Fruit fly (Drosophila melanogaster) whole organism, embryonic: Measurements from ENCODE around the gene frj.

Source experiments
- Antp ChIP-seq: fragments of 200-800 bp; sonication (Bioruptor generic); optimal IDR thresholded peaks from 3 replicates; lab custom pipeline; 2016; ENCODE audit warnings: missing biosample characterization, missing genetic modification characterization
- Awh ChIP-seq: fragments of 200-800 bp; sonication (Bioruptor generic); IDR thresholded peaks from 2 replicates; pipeline ENCODE4, ENCODE4 v1.3.6; 2022; ENCODE audit warnings: missing biosample characterization, missing genetic modification characterization
- B-H2 ChIP-seq: fragments of 200-800 bp; sonication (Bioruptor generic); optimal IDR thresholded peaks from 2 replicates; lab custom pipeline; 2018; ENCODE audit warnings: missing biosample characterization, mild to moderate bottlenecking, missing genetic modification characterization
- CG10209 ChIP-seq: fragments of 200-800 bp; sonication (Bioruptor generic); optimal IDR thresholded peaks from 3 replicates; lab custom pipeline; 2017; ENCODE audit warnings: missing biosample characterization, mild to moderate bottlenecking, missing genetic modification characterization, missing genetic modification reagents
- CG10267 ChIP-seq: fragments of 200-800 bp; sonication (Bioruptor generic); optimal IDR thresholded peaks from 2 replicates; lab custom pipeline; 2018; ENCODE audit warnings: missing biosample characterization, mild to moderate bottlenecking, missing genetic modification characterization, moderate library complexity
- CG10431 ChIP-seq: fragments of 200-800 bp; sonication (Bioruptor generic); optimal IDR thresholded peaks from 3 replicates; lab custom pipeline; 2018; ENCODE audit warnings: missing biosample characterization, mild to moderate bottlenecking, missing genetic modification characterization
- CG11723 ChIP-seq: fragments of 200-800 bp; sonication (Bioruptor generic); optimal IDR thresholded peaks from 2 replicates; lab custom pipeline; 2017; ENCODE audit warnings: missing biosample characterization, mild to moderate bottlenecking, missing genetic modification characterization
- CG12236 ChIP-seq: fragments of 200-800 bp; sonication (Bioruptor generic); optimal IDR thresholded peaks from 2 replicates; lab custom pipeline; 2016; ENCODE audit warnings: missing biosample characterization, missing genetic modification characterization
- CG13894 ChIP-seq: fragments of 200-800 bp; sonication (Bioruptor generic); optimal IDR thresholded peaks from 3 replicates; lab custom pipeline; 2018; ENCODE audit warnings: missing biosample characterization, mild to moderate bottlenecking, missing genetic modification characterization, moderate library complexity
- CG16779 ChIP-seq: fragments of 200-800 bp; sonication (Bioruptor generic); IDR thresholded peaks from 2 replicates; pipeline ENCODE4 v1.3.6; 2022; ENCODE audit warnings: missing biosample characterization, missing genetic modification characterization
- CG1832 ChIP-seq: fragments of 200-800 bp; sonication (Bioruptor generic); optimal IDR thresholded peaks from 2 replicates; lab custom pipeline; 2017; ENCODE audit warnings: missing biosample characterization, mild to moderate bottlenecking, missing genetic modification characterization, inconsistent platforms
- CG2129 ChIP-seq: fragments of 200-800 bp; sonication (Bioruptor generic); IDR thresholded peaks from 2 replicates; pipeline ENCODE4 v1.3.6; 2022; ENCODE audit warnings: missing biosample characterization, missing genetic modification characterization; ENCODE audit not compliant: partially characterized antibody
- CG3163 ChIP-seq: fragments of 200-800 bp; sonication (Bioruptor generic); optimal IDR thresholded peaks from 3 replicates; lab custom pipeline; 2016; ENCODE audit warnings: missing biosample characterization, missing genetic modification characterization
- CG33213 ChIP-seq: fragments of 200-800 bp; sonication (Bioruptor generic); optimal IDR thresholded peaks from 3 replicates; lab custom pipeline; 2016; ENCODE audit warnings: missing biosample characterization, missing genetic modification characterization
- CG33557 ChIP-seq: fragments of 200-800 bp; sonication (Bioruptor generic); optimal IDR thresholded peaks from 2 replicates; lab custom pipeline; 2019; ENCODE audit warnings: missing biosample characterization, mild to moderate bottlenecking, missing genetic modification characterization, moderate library complexity
- CG42726 ChIP-seq: fragments of 200-800 bp; sonication (Bioruptor generic); IDR thresholded peaks from 2 replicates; pipeline ENCODE4 v1.3.6; 2022; ENCODE audit warnings: missing biosample characterization, missing genetic modification characterization; ENCODE audit not compliant: partially characterized antibody
- CG6654 ChIP-seq: fragments of 200-800 bp; sonication (Bioruptor generic); optimal IDR thresholded peaks from 2 replicates; lab custom pipeline; 2017; ENCODE audit warnings: missing biosample characterization, mild to moderate bottlenecking, missing genetic modification characterization
- CG6765 ChIP-seq: fragments of 200-800 bp; sonication (Bioruptor generic); optimal IDR thresholded peaks from 3 replicates; lab custom pipeline; 2017; ENCODE audit warnings: missing biosample characterization, mild to moderate bottlenecking, missing genetic modification characterization
- CG6791 ChIP-seq: fragments of 200-800 bp; sonication (Bioruptor generic); IDR thresholded peaks from 3 replicates; pipeline ENCODE4 v1.3.6; 2022; ENCODE audit warnings: missing biosample characterization, missing genetic modification characterization; ENCODE audit not compliant: partially characterized antibody
- CG8089 ChIP-seq: fragments of 200-800 bp; sonication (Bioruptor generic); optimal IDR thresholded peaks from 3 replicates; lab custom pipeline; 2016; ENCODE audit warnings: missing biosample characterization, missing genetic modification characterization
- D19A ChIP-seq: fragments of 200-800 bp; optimal IDR thresholded peaks from 3 replicates; lab custom pipeline; 2019; ENCODE audit warnings: missing biosample characterization, mild to moderate bottlenecking, missing genetic modification characterization, moderate library complexity
- D19B ChIP-seq: fragments of 200-800 bp; sonication (Bioruptor generic); optimal IDR thresholded peaks from 2 replicates; lab custom pipeline; 2017; ENCODE audit warnings: missing biosample characterization, mild to moderate bottlenecking, missing genetic modification characterization
- Hr3 ChIP-seq: fragments of 200-800 bp; sonication (Bioruptor generic); optimal IDR thresholded peaks from 3 replicates; lab custom pipeline; 2016; ENCODE audit warnings: missing biosample characterization, missing genetic modification characterization
- Lim3 ChIP-seq: fragments of 200-800 bp; sonication (Bioruptor generic); IDR thresholded peaks from 2 replicates; pipeline ENCODE4 v1.3.6; 2022; ENCODE audit warnings: missing biosample characterization, missing genetic modification characterization
- Meics ChIP-seq: fragments of 200-800 bp; sonication (Bioruptor generic); optimal IDR thresholded peaks from 2 replicates; lab custom pipeline; 2017; ENCODE audit warnings: missing biosample characterization, mild to moderate bottlenecking, missing genetic modification characterization
- Side ChIP-seq: fragments of 200-800 bp; sonication (Bioruptor generic); optimal IDR thresholded peaks from 2 replicates; lab custom pipeline; 2016; ENCODE audit warnings: missing biosample characterization, missing genetic modification characterization
- Sin3A ChIP-seq: fragments of >200 bp; optimal IDR thresholded peaks from 2 replicates; lab custom pipeline; 2018
- TFAM ChIP-seq: fragments of 200-800 bp; sonication (Bioruptor generic); optimal IDR thresholded peaks from 2 replicates; lab custom pipeline; 2017; ENCODE audit warnings: missing biosample characterization, missing genetic modification characterization, inconsistent platforms
- chif ChIP-seq, 2 experiments: fragments of 200-800 bp; sonication (Bioruptor generic); optimal IDR thresholded peaks; 3 replicates each; lab custom pipeline; 2016; ENCODE audit warnings: missing biosample characterization in 2 of 2, missing genetic modification characterization in 2 of 2
- crol ChIP-seq: fragments of 200-800 bp; sonication (Bioruptor generic); IDR thresholded peaks from 2 replicates; pipeline ENCODE4 v1.3.6; 2022; ENCODE audit warnings: missing biosample characterization, missing genetic modification characterization
- crp ChIP-seq, 2 experiments: fragments of 200-800 bp; sonication (Bioruptor generic); optimal IDR thresholded peaks; 2 replicates in 1 of 2; 3 replicates in 1 of 2; lab custom pipeline; 2017; ENCODE audit warnings: missing biosample characterization in 2 of 2, missing genetic modification characterization in 2 of 2, mild to moderate bottlenecking in 1 of 2, moderate library complexity in 1 of 2
- en ChIP-seq: fragments of 200-800 bp; sonication (Bioruptor generic); optimal IDR thresholded peaks from 2 replicates; lab custom pipeline; 2016; ENCODE audit warnings: missing biosample characterization, missing genetic modification characterization
- fd3F ChIP-seq: fragments of 200-800 bp; sonication (Bioruptor generic); optimal IDR thresholded peaks from 2 replicates; lab custom pipeline; 2018; ENCODE audit warnings: missing biosample characterization, mild to moderate bottlenecking, missing genetic modification characterization, moderate library complexity
- hkb ChIP-seq, 2 experiments: fragments of 200-800 bp in 1 of 2; fragments of >200 bp in 1 of 2; sonication (Bioruptor generic) in 1 of 2; IDR thresholded peaks in 1 of 2; optimal IDR thresholded peaks in 1 of 2; 2 replicates each; pipeline versions ENCODE4 v1.3.6 to Lab custom; 2017 to 2022; ENCODE audit warnings: missing biosample characterization in 1 of 2, missing genetic modification characterization in 1 of 2
- jing ChIP-seq: fragments of 200-800 bp; sonication (Bioruptor generic); optimal IDR thresholded peaks from 2 replicates; lab custom pipeline; 2018; ENCODE audit warnings: missing biosample characterization, mild to moderate bottlenecking, missing genetic modification characterization
- lab ChIP-seq: fragments of 200-800 bp; sonication (Bioruptor generic); optimal IDR thresholded peaks from 3 replicates; lab custom pipeline; 2017; ENCODE audit warnings: missing biosample characterization, missing genetic modification characterization, mild to moderate bottlenecking, moderate library complexity, missing genetic modification reagents
- lilli ChIP-seq: fragments of 200-800 bp; sonication (Bioruptor generic); optimal IDR thresholded peaks from 3 replicates; lab custom pipeline; 2016; ENCODE audit warnings: missing biosample characterization, missing genetic modification characterization
- lmd ChIP-seq: fragments of 200-800 bp; sonication (Bioruptor generic); IDR thresholded peaks from 2 replicates; pipeline ENCODE4 v1.3.6; 2022; ENCODE audit warnings: missing biosample characterization, missing genetic modification characterization
- pb ChIP-seq: fragments of 200-800 bp; sonication (Bioruptor generic); optimal IDR thresholded peaks from 3 replicates; lab custom pipeline; 2016; ENCODE audit warnings: missing biosample characterization, missing genetic modification characterization
- pho ChIP-seq: fragments of 200-800 bp; sonication (Bioruptor generic); optimal IDR thresholded peaks from 2 replicates; lab custom pipeline; 2016; ENCODE audit warnings: missing biosample characterization, missing genetic modification characterization
- ranshi ChIP-seq: fragments of 200-800 bp; sonication (Bioruptor generic); IDR thresholded peaks from 2 replicates; pipeline ENCODE4 v1.3.6; 2022; ENCODE audit warnings: missing biosample characterization, missing genetic modification characterization
- slou ChIP-seq: fragments of 200-800 bp; sonication (Bioruptor generic); optimal IDR thresholded peaks from 3 replicates; lab custom pipeline; 2016; ENCODE audit warnings: missing biosample characterization, missing genetic modification characterization
- so ChIP-seq: fragments of 200-800 bp; sonication (Bioruptor generic); IDR thresholded peaks from 3 replicates; pipeline ENCODE4 v1.3.6; 2022; ENCODE audit warnings: missing biosample characterization, missing genetic modification characterization
- ssp ChIP-seq: fragments of 200-800 bp; sonication (Bioruptor generic); IDR thresholded peaks from 2 replicates; pipeline ENCODE4 v1.3.6; 2022; ENCODE audit warnings: missing biosample characterization, missing genetic modification characterization
- trh ChIP-seq: fragments of 200-800 bp; sonication (Bioruptor generic); optimal IDR thresholded peaks from 2 replicates; lab custom pipeline; 2016; ENCODE audit warnings: missing biosample characterization, missing genetic modification characterization
- unc-4 ChIP-seq: fragments of 200-800 bp; sonication (Bioruptor generic); IDR thresholded peaks from 2 replicates; pipeline ENCODE4 v1.3.6; 2022; ENCODE audit warnings: missing biosample characterization, missing genetic modification characterization; ENCODE audit not compliant: partially characterized antibody
- vnd ChIP-seq: fragments of 200-800 bp; sonication (Bioruptor generic); IDR thresholded peaks from 3 replicates; pipeline ENCODE4 v1.3.6; 2022; ENCODE audit warnings: missing biosample characterization, missing genetic modification characterization; ENCODE audit not compliant: partially characterized antibody
- vvl ChIP-seq: fragments of 200-800 bp; sonication (Bioruptor generic); IDR thresholded peaks from 2 replicates; pipeline ENCODE4 v1.3.6; 2022; ENCODE audit warnings: missing biosample characterization, missing genetic modification characterization
- wdn ChIP-seq: fragments of 200-800 bp; sonication (Bioruptor generic); IDR thresholded peaks from 2 replicates; pipeline ENCODE4 v1.3.6; 2022; ENCODE audit warnings: missing biosample characterization, missing genetic modification characterization
- zen ChIP-seq: fragments of 200-800 bp; sonication (Bioruptor generic); optimal IDR thresholded peaks from 3 replicates; lab custom pipeline; 2018; ENCODE audit warnings: missing biosample characterization, mild to moderate bottlenecking, missing genetic modification characterization, moderate library complexity
- zen2 ChIP-seq: fragments of 200-800 bp; sonication (Bioruptor generic); IDR thresholded peaks from 3 replicates; pipeline ENCODE4 v1.3.6; 2022; ENCODE audit warnings: missing biosample characterization, missing genetic modification characterization; ENCODE audit not compliant: partially characterized antibody
- zfh1 ChIP-seq: fragments of 200-800 bp; sonication (Bioruptor generic); IDR thresholded peaks from 3 replicates; pipeline ENCODE4 v1.3.6; 2022; ENCODE audit warnings: missing biosample characterization, missing genetic modification characterization

frj gene

DNA sequence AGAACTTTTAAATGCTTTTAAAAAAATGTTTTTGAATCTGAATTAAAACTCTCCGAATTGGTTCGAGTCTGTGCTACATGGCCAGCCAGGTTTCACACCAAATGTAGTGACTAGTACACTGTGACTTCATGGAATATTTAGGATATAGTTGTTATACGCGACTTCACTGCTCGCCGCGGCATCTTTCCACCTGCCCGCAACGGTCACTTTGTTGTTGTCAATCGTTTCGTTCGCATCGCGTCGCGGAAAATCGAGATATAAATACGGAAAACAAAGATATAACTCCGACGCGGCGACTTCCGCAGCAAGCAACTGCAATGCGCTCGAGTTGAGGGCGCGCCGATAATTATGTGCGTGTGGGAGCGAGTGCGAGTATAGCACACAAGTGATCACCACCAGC, 42.6 kb downstream of the frj start, which contains the start of gene CG31637 (continued):
- TF ChIP-seq B-H2 (GFP tag; lab: Kevin White, UChicago) = peak; percentile 39
- no peak for TF ChIP-seq ssp (GFP tag; lab: Robert Waterston, UW)
- no peak for TF ChIP-seq CG33557 (GFP tag; lab: Kevin White, UChicago)
- no peak for TF ChIP-seq TFAM
- TF ChIP-seq CG11723 = no peak
- no peak for TF ChIP-seq CG10209 (GFP tag; lab: Kevin White, UChicago)
- no peak for TF ChIP-seq en
- TF ChIP-seq Hr3 (GFP tag; lab: Kevin White, UChicago) = no peak
- no peak for TF ChIP-seq D19B
- no peak for TF ChIP-seq crp (GFP tag; optimal IDR thresholded peaks at IDR 0.05; lab: Kevin White, UChicago)
- TF ChIP-seq jing = no peak
- TF ChIP-seq CG13894 = peak; percentile 33
- TF ChIP-seq zen2 (GFP tag; lab: Robert Waterston, UW) = no peak
- TF ChIP-seq CG6791 = peak; percentile 52; the same call in 1 of the 3 replicates
- no peak for TF ChIP-seq crol
- TF ChIP-seq CG33213 (GFP tag; lab: Kevin White, UChicago) = peak; percentile 71
- TF ChIP-seq CG12236 (GFP tag; lab: Kevin White, UChicago) = no peak
- no peak for TF ChIP-seq zen (tag; lab: Kevin White, UChicago)
- no peak for TF ChIP-seq D19A (tag; lab: Kevin White, UChicago)
- no peak for TF ChIP-seq fd3F
- TF ChIP-seq Meics (GFP tag; lab: Kevin White, UChicago) = no peak
- no peak for TF ChIP-seq hkb (optimal IDR thresholded peaks at IDR 0.05; lab: Kevin White, UChicago)
- TF ChIP-seq hkb (GFP tag; IDR thresholded peaks at IDR 0.05; lab: Robert Waterston, UW) = 0 out of 2 replicates have a peak, but pooled peaks have one; percentile 13
- TF ChIP-seq CG3163 (GFP tag; lab: Kevin White, UChicago) = peak; percentile 6
- peak; percentile 68 for TF ChIP-seq vvl
- TF ChIP-seq CG8089 (GFP tag; lab: Kevin White, UChicago) = peak; percentile 2
- TF ChIP-seq pho (GFP tag; lab: Kevin White, UChicago) = peak; percentile 3
- no peak for TF ChIP-seq wdn (GFP tag; lab: Robert Waterston, UW)
- TF ChIP-seq CG42726 (GFP tag; lab: Robert Waterston, UW) = 0 out of 2 replicates have a peak, but pooled peaks have one; percentile 2
- 0 out of 3 replicates have a peak, but pooled peaks have one; percentile 15 for TF ChIP-seq so
- no peak for TF ChIP-seq chif (GFP tag; optimal IDR thresholded peaks at IDR 0.05; lab: Kevin White, UChicago)
- no peak for TF ChIP-seq Awh (GFP tag; lab: Robert Waterston, UW)
- no peak for TF ChIP-seq lilli (GFP tag; lab: Kevin White, UChicago)
- peak; percentile 46 for TF ChIP-seq Sin3A (lab: Kevin White, UChicago)
- TF ChIP-seq zfh1 = no peak
- no peak for TF ChIP-seq trh
- peak; percentile 2 for TF ChIP-seq CG10431 (GFP tag; lab: Kevin White, UChicago)
- TF ChIP-seq CG6654 (GFP tag; lab: Kevin White, UChicago) = no peak

DNA sequence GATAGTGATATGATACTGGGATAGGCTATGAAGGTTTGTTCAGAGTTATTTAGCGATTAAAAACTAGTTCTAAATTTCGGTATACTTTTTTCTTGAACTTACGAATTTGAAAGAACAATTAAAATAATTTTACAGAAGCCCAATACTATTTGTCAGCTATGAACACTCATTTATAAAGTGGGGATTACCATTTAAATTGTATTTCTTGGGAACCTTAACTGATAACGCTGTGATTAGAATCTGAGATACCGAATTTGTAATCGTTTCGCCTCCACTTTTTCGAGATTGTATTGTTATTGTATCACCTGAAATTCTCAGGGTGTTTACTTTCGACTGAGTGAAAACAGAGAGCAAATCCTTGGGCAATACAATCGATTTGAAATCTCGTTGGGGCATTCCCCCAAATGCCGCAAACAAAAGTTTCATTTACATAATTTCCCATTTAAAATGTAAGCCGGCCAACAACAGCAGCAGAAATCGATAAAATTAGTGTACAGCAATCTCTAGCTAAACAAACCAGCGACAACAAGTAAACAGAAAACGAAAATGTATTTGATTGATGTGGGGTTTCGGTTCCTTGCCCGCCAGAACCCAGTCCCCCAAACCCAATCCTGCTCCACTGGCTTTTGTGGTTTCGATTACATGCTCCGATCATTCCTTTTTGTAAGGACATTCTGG, 44.9 kb downstream of the frj start:
- TF ChIP-seq Antp (GFP tag; lab: Kevin White, UChicago) (no peak), CG16779 (GFP tag; lab: Robert Waterston, UW) (no peak), vnd (GFP tag; lab: Robert Waterston, UW) (no peak), pb (GFP tag; lab: Kevin White, UChicago) (no peak), slou (GFP tag; lab: Kevin White, UChicago) (no peak), unc-4 (GFP tag; lab: Robert Waterston, UW) (no peak), CG10267 (tag; lab: Kevin White, UChicago) (no peak), CG6765 (no peak), CG2129 (no peak), Lim3 (GFP tag; lab: Robert Waterston, UW) (no peak), Side (no peak), ranshi (GFP tag; lab: Robert Waterston, UW) (no peak), CG8089 (GFP tag; lab: Kevin White, UChicago) (no peak), lab (peak; percentile 8), lmd (GFP tag; lab: Robert Waterston, UW) (no peak), CG1832 (GFP tag; lab: Kevin White, UChicago) (no peak)
